Worm (Caenorhabditis elegans) whole organism, young adult: ENCODE results near the gene rps-22.

Source experiments
- F33H1.4 ChIP-seq: fragments of 200-800 bp; sonication (Bioruptor generic); IDR thresholded peaks from 2 replicates; pipeline ENCODE4 v1.3.6; 2022; ENCODE audit warnings: missing genetic modification reagents, missing genetic modification characterization, missing compliant biosample characterization
- ama-1 ChIP-seq, 3 experiments: fragments of 150-350 bp in 1 of 3; sonication (generic microtip) in 2 of 3; optimal IDR thresholded peaks; 2 replicates each; lab custom pipeline; 2014 to 2018; ENCODE audit warnings: missing biosample characterization in 2 of 3, missing genetic modification characterization in 2 of 3, missing genetic modification reagents in 2 of 3
- dpl-1 ChIP-seq: fragments of 150-350 bp; optimal IDR thresholded peaks from 2 replicates; lab custom pipeline; 2014; ENCODE audit warnings: missing biosample characterization, missing genetic modification reagents, missing genetic modification characterization
- nfya-1 ChIP-seq: sonication (generic microtip); optimal IDR thresholded peaks from 2 replicates; lab custom pipeline; 2017; ENCODE audit warnings: antibody characterized with exemption, missing compliant biosample characterization, missing genetic modification characterization, borderline replicate concordance; ENCODE audit not compliant: insufficient read depth

ce11 chrIII:1970433-1970832 lies 20.1 kb downstream of the rps-22 start, which contains the start of gene R155.5:
- TF ChIP-seq ama-1 (optimal IDR thresholded peaks at IDR 0.05; lab: Kevin White, UChicago) (no peak), ama-1 (GFP tag; optimal IDR thresholded peaks at IDR 0.05; lab: Kevin White, UChicago) (no peak), F33H1.4 (GFP tag; lab: Robert Waterston, UW) (no peak), nfya-1 (tag; lab: Kevin White, UChicago) (no peak), dpl-1 (no peak)
